Fruit fly (Drosophila melanogaster) whole organism, wandering third instar larva: ENCODE data around the gene mib1.
A peak's percentile ranks its signal among the peaks of the same experiment; 100 is the strongest.

ENCODE experiments used
- Abd-B ChIP-seq: fragments of >200 bp; optimal IDR thresholded peaks from 2 replicates; lab custom pipeline; 2017; ENCODE audit warnings: missing biosample characterization, missing genetic modification characterization
- CG32264 ChIP-seq: fragments of 200-800 bp; sonication (Bioruptor generic); optimal IDR thresholded peaks from 2 replicates; lab custom pipeline; 2016; ENCODE audit warnings: missing biosample characterization, missing genetic modification characterization
- CG9705 ChIP-seq: fragments of 200-800 bp; sonication (Bioruptor generic); optimal IDR thresholded peaks from 2 replicates; lab custom pipeline; 2018; ENCODE audit warnings: missing biosample characterization, mild to moderate bottlenecking, missing genetic modification characterization
- CrebA ChIP-seq: fragments of 200-800 bp; sonication (Bioruptor generic); optimal IDR thresholded peaks from 2 replicates; lab custom pipeline; 2016; ENCODE audit warnings: missing biosample characterization, mild to moderate bottlenecking, missing genetic modification characterization, borderline replicate concordance
- Dfd ChIP-seq: fragments of >200 bp; optimal IDR thresholded peaks from 2 replicates; lab custom pipeline; 2017; ENCODE audit warnings: missing biosample characterization, missing genetic modification characterization
- Dif ChIP-seq: fragments of 200-275, 200-300 bp; sonication (Bioruptor generic); optimal IDR thresholded peaks from 2 replicates; lab custom pipeline; 2018; ENCODE audit warnings: missing biosample characterization, missing genetic modification characterization; ENCODE audit not compliant: partially characterized antibody
- GATAd ChIP-seq: sonication (Bioruptor generic); optimal IDR thresholded peaks from 2 replicates; lab custom pipeline; 2016; ENCODE audit warnings: missing biosample characterization, missing genetic modification characterization
- HLH106 ChIP-seq: fragments of 200-800 bp; optimal IDR thresholded peaks from 3 replicates; lab custom pipeline; 2019; ENCODE audit warnings: missing biosample characterization, mild to moderate bottlenecking, missing genetic modification characterization, moderate library complexity
- Hnf4 ChIP-seq: fragments of 200-800 bp; sonication (Bioruptor generic); optimal IDR thresholded peaks from 2 replicates; lab custom pipeline; 2016; ENCODE audit warnings: missing biosample characterization, mild to moderate bottlenecking, missing genetic modification characterization
- Hr78 ChIP-seq: fragments of >200 bp; optimal IDR thresholded peaks from 2 replicates; lab custom pipeline; 2017; ENCODE audit warnings: missing biosample characterization, missing genetic modification characterization
- Hr83 ChIP-seq: fragments of 200-300 bp; sonication (Bioruptor generic); optimal IDR thresholded peaks from 2 replicates; lab custom pipeline; 2016; ENCODE audit warnings: missing biosample characterization, mild to moderate bottlenecking, missing genetic modification characterization, moderate library complexity; ENCODE audit not compliant: poor library complexity, severe bottlenecking
- Jra ChIP-seq: sonication (Bioruptor generic); optimal IDR thresholded peaks from 2 replicates; lab custom pipeline; 2016; ENCODE audit warnings: missing biosample characterization, missing genetic modification characterization
- Mio ChIP-seq: sonication (Bioruptor generic); optimal IDR thresholded peaks from 2 replicates; lab custom pipeline; 2016; ENCODE audit warnings: missing biosample characterization, missing genetic modification characterization
- Myc ChIP-seq: fragments of >200 bp; optimal IDR thresholded peaks from 2 replicates; lab custom pipeline; 2017
- N ChIP-seq: fragments of >200 bp; optimal IDR thresholded peaks from 2 replicates; lab custom pipeline; 2018; ENCODE audit warnings: missing biosample characterization, missing external identifiers, missing genetic modification characterization
- OdsH ChIP-seq: fragments of 200-800 bp; sonication (Bioruptor generic); optimal IDR thresholded peaks from 2 replicates; lab custom pipeline; 2016; ENCODE audit warnings: missing biosample characterization, mild to moderate bottlenecking, missing genetic modification characterization
- Rel ChIP-seq, 2 experiments: fragments of 200-800 bp; sonication (Bioruptor generic) in 1 of 2; optimal IDR thresholded peaks; 2 replicates in 1 of 2; 3 replicates in 1 of 2; lab custom pipeline; 2016 to 2019; ENCODE audit warnings: mild to moderate bottlenecking in 2 of 2, missing biosample characterization in 2 of 2, missing genetic modification characterization in 2 of 2, moderate library complexity in 1 of 2
- Sp1 ChIP-seq: fragments of 200-800 bp; sonication (Bioruptor generic); optimal IDR thresholded peaks from 3 replicates; lab custom pipeline; 2019; ENCODE audit warnings: missing biosample characterization, mild to moderate bottlenecking, missing genetic modification characterization, moderate library complexity
- Vsx2 ChIP-seq: fragments of 200-300, 225-300 bp; sonication (Bioruptor generic); optimal IDR thresholded peaks from 2 replicates; lab custom pipeline; 2018; ENCODE audit warnings: missing biosample characterization, missing genetic modification characterization; ENCODE audit not compliant: partially characterized antibody
- br ChIP-seq: fragments of 200-800 bp; sonication (Bioruptor generic); optimal IDR thresholded peaks from 2 replicates; lab custom pipeline; 2016; ENCODE audit warnings: missing biosample characterization, missing genetic modification characterization
- brk ChIP-seq: fragments of 200-800 bp; sonication (Bioruptor generic); optimal IDR thresholded peaks from 2 replicates; lab custom pipeline; 2016; ENCODE audit warnings: missing biosample characterization, mild to moderate bottlenecking, missing genetic modification characterization
- dl ChIP-seq, 2 experiments: fragments of 175-275, 200-275 bp in 1 of 2; fragments of 200-275 bp in 1 of 2; sonication (Bioruptor generic); optimal IDR thresholded peaks; lab custom pipeline; 2018; ENCODE audit warnings: mild to moderate bottlenecking in 2 of 2, missing biosample characterization in 2 of 2, missing genetic modification characterization in 2 of 2, moderate library complexity in 2 of 2; ENCODE audit not compliant: partially characterized antibody in 2 of 2, insufficient read depth in 1 of 2
- dmrt93B ChIP-seq: fragments of 200-800 bp; sonication (Bioruptor generic); optimal IDR thresholded peaks from 2 replicates; lab custom pipeline; 2018; ENCODE audit warnings: missing biosample characterization, mild to moderate bottlenecking, missing genetic modification characterization
- dsf ChIP-seq: sonication (Bioruptor generic); optimal IDR thresholded peaks from 2 replicates; lab custom pipeline; 2016; ENCODE audit warnings: missing biosample characterization, missing genetic modification characterization, borderline replicate concordance
- ey ChIP-seq: fragments of 200-800 bp; sonication (Bioruptor generic); optimal IDR thresholded peaks from 2 replicates; lab custom pipeline; 2016; ENCODE audit warnings: missing biosample characterization, missing genetic modification characterization
- foxo ChIP-seq, 2 experiments: fragments of 200-800 bp; sonication (Bioruptor generic); optimal IDR thresholded peaks; 2 replicates in 1 of 2; 3 replicates in 1 of 2; lab custom pipeline; 2016 to 2017; ENCODE audit warnings: missing biosample characterization in 2 of 2, missing genetic modification characterization in 2 of 2
- fru ChIP-seq: fragments of 200-800 bp; sonication (Bioruptor generic); optimal IDR thresholded peaks from 3 replicates; lab custom pipeline; 2016; ENCODE audit warnings: missing biosample characterization, mild to moderate bottlenecking, missing genetic modification characterization
- h ChIP-seq: fragments of 200-800 bp; sonication (Bioruptor generic); optimal IDR thresholded peaks from 3 replicates; lab custom pipeline; 2016; ENCODE audit warnings: missing biosample characterization, mild to moderate bottlenecking, missing genetic modification characterization
- jim ChIP-seq: fragments of 175-275, 200-325 bp; sonication (Bioruptor generic); optimal IDR thresholded peaks from 2 replicates; lab custom pipeline; 2016; ENCODE audit warnings: missing biosample characterization, mild to moderate bottlenecking, missing genetic modification characterization
- lola ChIP-seq: fragments of >200 bp; optimal IDR thresholded peaks from 2 replicates; lab custom pipeline; 2017; ENCODE audit warnings: missing biosample characterization, missing genetic modification characterization
- pan ChIP-seq: fragments of >200 bp; optimal IDR thresholded peaks from 2 replicates; lab custom pipeline; 2017
- psq ChIP-seq: fragments of 200-800 bp; sonication (Bioruptor generic); optimal IDR thresholded peaks from 3 replicates; lab custom pipeline; 2017; ENCODE audit warnings: missing biosample characterization, mild to moderate bottlenecking, missing genetic modification characterization, moderate library complexity
- rgr ChIP-seq: fragments of 200-800 bp; sonication (Bioruptor generic); optimal IDR thresholded peaks from 3 replicates; lab custom pipeline; 2016; ENCODE audit warnings: missing biosample characterization, mild to moderate bottlenecking, missing genetic modification characterization
- sage ChIP-seq: fragments of 200-800 bp; sonication (Bioruptor generic); optimal IDR thresholded peaks from 2 replicates; lab custom pipeline; 2016; ENCODE audit warnings: missing biosample characterization, mild to moderate bottlenecking, missing genetic modification characterization
- sv ChIP-seq: fragments of 200-800 bp; sonication (Bioruptor generic); optimal IDR thresholded peaks from 3 replicates; lab custom pipeline; 2016; ENCODE audit warnings: missing biosample characterization, missing genetic modification characterization
- tai ChIP-seq: sonication (Bioruptor generic); optimal IDR thresholded peaks from 2 replicates; lab custom pipeline; 2016; ENCODE audit warnings: missing biosample characterization, missing genetic modification characterization
- usp ChIP-seq: fragments of >200 bp; optimal IDR thresholded peaks from 2 replicates; lab custom pipeline; 2017; ENCODE audit warnings: missing biosample characterization, missing genetic modification characterization
- woc ChIP-seq: sonication (Bioruptor generic); optimal IDR thresholded peaks from 2 replicates; lab custom pipeline; 2016; ENCODE audit warnings: missing biosample characterization, mild to moderate bottlenecking, missing genetic modification characterization

The mib1 gene

DNA sequence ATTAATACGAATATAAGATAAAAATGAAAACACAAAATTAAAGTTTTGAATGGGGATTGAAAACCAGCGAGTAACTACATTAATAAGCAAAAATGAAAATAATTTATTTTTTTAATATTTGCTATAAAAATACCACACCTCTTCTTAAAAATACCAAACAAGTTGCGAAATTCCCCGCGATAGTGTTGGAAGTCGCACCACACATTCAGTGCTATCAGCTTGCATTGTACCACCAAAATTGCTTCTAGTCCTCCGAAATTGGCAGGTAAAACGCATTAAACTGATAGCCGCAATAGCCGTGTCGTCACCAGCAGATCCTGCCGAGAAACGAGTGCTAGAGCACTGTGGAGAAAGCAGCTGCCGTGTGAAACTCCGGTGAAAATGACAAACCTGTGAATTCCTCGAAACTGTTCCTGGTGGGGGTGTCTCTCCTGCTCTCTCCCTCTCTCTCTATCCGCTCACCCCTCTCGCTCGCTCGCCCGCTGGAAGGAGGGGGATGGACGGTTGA, 23.5 kb downstream of the mib1 start, which contains the start of gene Hip14:
TSS of gene Hip14 (plus strand) at position 198 of the 508 bp plus-strand sequence.
- TF ChIP-seq sage (GFP tag; lab: Kevin White, UChicago) (no peak), dsf (peak; percentile 52), Hr83 (no peak), h (GFP tag; lab: Kevin White, UChicago) (peak; percentile 35), ey (GFP tag; lab: Kevin White, UChicago) (peak; percentile 26), Hr78 (GFP tag; lab: Kevin White, UChicago) (no peak), pan (lab: Kevin White, UChicago) (no peak), Jra (GFP tag; lab: Kevin White, UChicago) (no peak), CG32264 (GFP tag; lab: Kevin White, UChicago) (no peak), dmrt93B (no peak), Mio (GFP tag; lab: Kevin White, UChicago) (no peak), Rel (GFP tag; optimal IDR thresholded peaks at IDR 0.05; lab: Kevin White, UChicago) (no peak), Rel (tag; optimal IDR thresholded peaks at IDR 0.05; lab: Kevin White, UChicago) (peak; percentile 99), br (GFP tag; lab: Kevin White, UChicago) (peak; percentile 9), Hnf4 (no peak), N (no peak), brk (GFP tag; lab: Kevin White, UChicago) (no peak), fru (peak; percentile 43), jim (GFP tag; lab: Kevin White, UChicago) (no peak), dl (GFP tag; optimal IDR thresholded peaks at IDR 0.05; lab: Kevin White, UChicago; ENCODE audit: insufficient read depth in 1 of 2, partially characterized antibody in 2 of 2) (no peak), woc (GFP tag; lab: Kevin White, UChicago) (peak; percentile 45), Myc (lab: Kevin White, UChicago) (peak; percentile 25), Vsx2 (GFP tag; lab: Kevin White, UChicago) (no peak), Dfd (no peak), CG9705 (no peak), usp (no peak), psq (GFP tag; lab: Kevin White, UChicago) (peak; percentile 29), tai (no peak), Abd-B (GFP tag; lab: Kevin White, UChicago) (no peak), HLH106 (tag; lab: Kevin White, UChicago) (no peak), CrebA (no peak), foxo (GFP tag; optimal IDR thresholded peaks at IDR 0.05; lab: Kevin White, UChicago) (peak in 1 of 2 experiments; percentile 43), Sp1 (GFP tag; lab: Kevin White, UChicago) (no peak), sv (peak; percentile 8), GATAd (no peak), rgr (peak; percentile 47), Dif (GFP tag; lab: Kevin White, UChicago) (no peak), lola (GFP tag; lab: Kevin White, UChicago) (no peak), OdsH (GFP tag; lab: Kevin White, UChicago) (peak; percentile 35)

DNA sequence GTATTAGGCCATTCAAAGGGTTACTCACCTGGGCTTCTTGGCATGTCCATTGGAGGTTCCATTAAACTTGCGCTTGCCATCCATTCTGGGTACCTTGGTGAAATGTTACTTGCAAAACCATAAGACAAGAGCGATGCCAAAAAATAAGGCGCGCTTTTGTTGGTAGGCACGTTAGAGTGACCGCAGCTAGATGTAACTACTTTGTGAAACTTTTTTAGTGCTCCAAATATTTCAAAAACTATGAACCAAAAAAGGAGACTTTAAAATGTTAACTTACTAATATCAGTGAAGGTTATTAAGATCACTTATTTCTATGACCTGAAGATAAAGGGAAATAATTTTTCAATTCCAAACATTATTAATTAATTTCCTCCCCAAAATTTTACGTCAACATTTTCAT, 24.0 kb downstream of the mib1 start, which contains the start of gene PolD1:
TSS of gene PolD1 (minus strand) at position 181 of the 400 bp plus-strand sequence.
- TF ChIP-seq Hr83 (no peak), rgr (no peak), ey (GFP tag; lab: Kevin White, UChicago) (no peak), usp (no peak), Rel (GFP tag; optimal IDR thresholded peaks at IDR 0.05; lab: Kevin White, UChicago) (no peak), Rel (tag; optimal IDR thresholded peaks at IDR 0.05; lab: Kevin White, UChicago) (no peak), h (GFP tag; lab: Kevin White, UChicago) (no peak), Abd-B (GFP tag; lab: Kevin White, UChicago) (no peak), Dif (GFP tag; lab: Kevin White, UChicago) (no peak), fru (no peak), sv (no peak), Jra (GFP tag; lab: Kevin White, UChicago) (no peak), Vsx2 (GFP tag; lab: Kevin White, UChicago) (no peak), Myc (lab: Kevin White, UChicago) (no peak), OdsH (GFP tag; lab: Kevin White, UChicago) (no peak), jim (GFP tag; lab: Kevin White, UChicago) (no peak), CrebA (no peak), N (no peak), tai (no peak), br (GFP tag; lab: Kevin White, UChicago) (no peak), Sp1 (GFP tag; lab: Kevin White, UChicago) (no peak)
